Worm (Caenorhabditis elegans) whole organism, L4/young adult: Measurements from ENCODE around the gene F20D1.3.

Experiments used
- W03F9.2 ChIP-seq: fragments of 150-350 bp; optimal IDR thresholded peaks from 2 replicates; lab custom pipeline; 2014; ENCODE audit warnings: missing biosample characterization, missing genetic modification characterization
- dao-5 ChIP-seq: sonication (generic microtip); optimal IDR thresholded peaks from 2 replicates; lab custom pipeline; 2016; ENCODE audit warnings: missing genotype, missing genetic modification characterization, moderate library complexity, missing compliant biosample characterization
- him-1 ChIP-seq: sonication (generic microtip); optimal IDR thresholded peaks from 2 replicates; lab custom pipeline; 2016; ENCODE audit warnings: missing genotype, missing genetic modification reagents, missing genetic modification characterization, missing compliant biosample characterization

The F20D1.3 gene

ce11 chrX:14988160-14988559 is 12.2 kb downstream of the F20D1.3 start:
- TF ChIP-seq him-1 (tag; lab: Kevin White, UChicago): no peak
- no peak for TF ChIP-seq W03F9.2 (tag; lab: Kevin White, UChicago)
- TF ChIP-seq dao-5 (tag; lab: Kevin White, UChicago): no peak

- TF ChIP-seq dao-5 (tag; lab: Kevin White, UChicago): no peak
- no peak for TF ChIP-seq W03F9.2 (tag; lab: Kevin White, UChicago)
These were observed 15.4 kb downstream of the F20D1.3 start, which contains the start of gene iglr-1 for ce11 chrX:14991280-14991679. TSS of gene iglr-1 (minus strand) at chrX:14991380.

- TF ChIP-seq dao-5 (tag; lab: Kevin White, UChicago) (no peak), W03F9.2 (tag; lab: Kevin White, UChicago) (no peak)
These were observed 17.8 kb downstream of the F20D1.3 start for ce11 chrX:14993744-14994143.

ce11 chrX:14999101-14999500 is 23.2 kb downstream of the F20D1.3 start, which contains the start of gene cutl-3:
TSS of gene cutl-3 (minus strand) at chrX:14999201.
- no peak for TF ChIP-seq him-1 (tag; lab: Kevin White, UChicago)
- TF ChIP-seq W03F9.2 (tag; lab: Kevin White, UChicago): no peak
- no peak for TF ChIP-seq dao-5 (tag; lab: Kevin White, UChicago)

- TF ChIP-seq him-1 (tag; lab: Kevin White, UChicago) (no peak), dao-5 (tag; lab: Kevin White, UChicago) (no peak), W03F9.2 (tag; lab: Kevin White, UChicago) (no peak)
These were observed 28.1 kb downstream of the F20D1.3 start, which contains the start of gene slc-25A18.1 for ce11 chrX:15003891-15004550. TSS of gene slc-25A18.1 (minus strand) at chrX:15003941.

- TF ChIP-seq him-1 (tag; lab: Kevin White, UChicago) (no peak), dao-5 (tag; lab: Kevin White, UChicago) (no peak), W03F9.2 (tag; lab: Kevin White, UChicago) (no peak)
These were observed 31.0 kb downstream of the F20D1.3 start, which contains the start of gene ergi-2 for ce11 chrX:15006847-15007358. TSS of gene ergi-2 (minus strand) at chrX:15007308.

- TF ChIP-seq him-1 (tag; lab: Kevin White, UChicago) (no peak), W03F9.2 (tag; lab: Kevin White, UChicago) (no peak), dao-5 (tag; lab: Kevin White, UChicago) (no peak)
These were observed 32.8 kb downstream of the F20D1.3 start for ce11 chrX:15008697-15009096.

ce11 chrX:15010941-15011340 is 35.0 kb downstream of the F20D1.3 start:
- no peak for TF ChIP-seq W03F9.2 (tag; lab: Kevin White, UChicago)
- no peak for TF ChIP-seq dao-5 (tag; lab: Kevin White, UChicago)
- TF ChIP-seq him-1 (tag; lab: Kevin White, UChicago): no peak

ce11 chrX:15011526-15012274 is 35.8 kb downstream of the F20D1.3 start:
- TF ChIP-seq him-1 (tag; lab: Kevin White, UChicago) (no peak), W03F9.2 (tag; lab: Kevin White, UChicago) (no peak), dao-5 (tag; lab: Kevin White, UChicago) (no peak)

ce11 chrX:15013941-15014453 is 38.1 kb downstream of the F20D1.3 start:
- TF ChIP-seq W03F9.2 (tag; lab: Kevin White, UChicago) (no peak), dao-5 (tag; lab: Kevin White, UChicago) (no peak), him-1 (tag; lab: Kevin White, UChicago) (no peak)

ce11 chrX:15016102-15016501 is 40.2 kb downstream of the F20D1.3 start:
- TF ChIP-seq W03F9.2 (tag; lab: Kevin White, UChicago): no peak
- TF ChIP-seq him-1 (tag; lab: Kevin White, UChicago): no peak
- no peak for TF ChIP-seq dao-5 (tag; lab: Kevin White, UChicago)

- TF ChIP-seq dao-5 (tag; lab: Kevin White, UChicago): no peak
- TF ChIP-seq W03F9.2 (tag; lab: Kevin White, UChicago): no peak
- TF ChIP-seq him-1 (tag; lab: Kevin White, UChicago): no peak
These were observed 50.1 kb downstream of the F20D1.3 start, which contains the start of gene seb-3 for ce11 chrX:15026008-15026407. TSS of gene seb-3 (plus strand) at chrX:15026308.

ce11 chrX:15027566-15027965 is 51.6 kb downstream of the F20D1.3 start:
- no peak for TF ChIP-seq him-1 (tag; lab: Kevin White, UChicago)
- TF ChIP-seq W03F9.2 (tag; lab: Kevin White, UChicago): no peak
- no peak for TF ChIP-seq dao-5 (tag; lab: Kevin White, UChicago)
